Worm (Caenorhabditis elegans) whole organism, late embryonic: ENCODE data around the gene W01B6.4.
"Not testable (repeated sequence)": the region's sequence is repeated elsewhere in the genome, so short reads cannot be mapped to it uniquely, and the experiment has no call there.

Experiments used
- C38D4.7 ChIP-seq: fragments of 200-800 bp; sonication (Bioruptor generic); optimal IDR thresholded peaks from 2 replicates; lab custom pipeline; 2018; ENCODE audit warnings: mild to moderate bottlenecking, missing genetic modification characterization, moderate library complexity, missing compliant biosample characterization
- K02D7.2 ChIP-seq: sonication (generic microtip); optimal IDR thresholded peaks from 2 replicates; lab custom pipeline; 2017; ENCODE audit warnings: mild to moderate bottlenecking, missing genetic modification characterization, missing compliant biosample characterization
- T23F11.4 ChIP-seq: fragments of 200-800 bp; sonication (Bioruptor generic); optimal IDR thresholded peaks from 2 replicates; lab custom pipeline; 2018; ENCODE audit warnings: mild to moderate bottlenecking, missing genetic modification characterization, missing compliant biosample characterization
- ceh-18 ChIP-seq: sonication (generic microtip); optimal IDR thresholded peaks from 2 replicates; lab custom pipeline; 2016; ENCODE audit warnings: missing genetic modification characterization, missing compliant biosample characterization
- ceh-19 ChIP-seq: fragments of 200-800 bp; sonication (Bioruptor generic); optimal IDR thresholded peaks from 2 replicates; lab custom pipeline; 2018; ENCODE audit warnings: mild to moderate bottlenecking, missing genetic modification characterization, missing compliant biosample characterization
- ceh-2 ChIP-seq: sonication (generic microtip); optimal IDR thresholded peaks from 2 replicates; lab custom pipeline; 2016; ENCODE audit warnings: missing genotype, missing genetic modification characterization, missing compliant biosample characterization
- ceh-22 ChIP-seq: sonication (generic microtip); optimal IDR thresholded peaks from 2 replicates; lab custom pipeline; 2017; ENCODE audit warnings: missing biosample characterization, missing genetic modification characterization
- ceh-24 ChIP-seq: sonication (generic microtip); optimal IDR thresholded peaks from 2 replicates; lab custom pipeline; 2016; ENCODE audit warnings: mild to moderate bottlenecking, missing genetic modification characterization, missing compliant biosample characterization
- ceh-31 ChIP-seq: sonication (generic microtip); optimal IDR thresholded peaks from 2 replicates; lab custom pipeline; 2016; ENCODE audit warnings: missing genetic modification characterization, missing compliant biosample characterization
- ceh-34 ChIP-seq: sonication (generic microtip); optimal IDR thresholded peaks from 2 replicates; lab custom pipeline; 2016; ENCODE audit warnings: mild to moderate bottlenecking, missing genetic modification characterization, missing compliant biosample characterization
- ceh-45 ChIP-seq: fragments of 200-800 bp; sonication (Bioruptor generic); IDR thresholded peaks from 2 replicates; pipeline ENCODE4 v1.3.6; 2022; ENCODE audit warnings: missing genetic modification reagents, missing genetic modification characterization, missing compliant biosample characterization
- ceh-48 ChIP-seq: sonication (generic microtip); optimal IDR thresholded peaks from 2 replicates; lab custom pipeline; 2016; ENCODE audit warnings: missing genetic modification characterization, inconsistent platforms, missing compliant biosample characterization
- ceh-6 ChIP-seq: fragments of 200-800 bp; sonication (Bioruptor generic); optimal IDR thresholded peaks from 2 replicates; lab custom pipeline; 2018; ENCODE audit warnings: mild to moderate bottlenecking, missing genetic modification characterization, missing compliant biosample characterization
- che-1 ChIP-seq: sonication (generic microtip); optimal IDR thresholded peaks from 2 replicates; lab custom pipeline; 2016; ENCODE audit warnings: mild to moderate bottlenecking, missing genetic modification characterization, missing compliant biosample characterization
- eyg-1 ChIP-seq: sonication (generic microtip); optimal IDR thresholded peaks from 2 replicates; lab custom pipeline; 2016; ENCODE audit warnings: missing genotype, missing genetic modification characterization, missing compliant biosample characterization
- fax-1 ChIP-seq: sonication (generic microtip); optimal IDR thresholded peaks from 2 replicates; lab custom pipeline; 2016; ENCODE audit warnings: missing genotype, missing genetic modification characterization, missing compliant biosample characterization
- fkh-10 ChIP-seq: fragments of 150-350 bp; optimal IDR thresholded peaks from 2 replicates; lab custom pipeline; 2014; ENCODE audit warnings: missing biosample characterization, missing genetic modification reagents, missing genetic modification characterization
- hlh-13 ChIP-seq: fragments of 200-800 bp; sonication (Bioruptor generic); optimal IDR thresholded peaks from 2 replicates; lab custom pipeline; 2018; ENCODE audit warnings: mild to moderate bottlenecking, missing genetic modification characterization, missing compliant biosample characterization
- hlh-6 ChIP-seq: sonication (generic microtip); optimal IDR thresholded peaks from 2 replicates; lab custom pipeline; 2016; ENCODE audit warnings: missing genotype, missing genetic modification characterization, missing compliant biosample characterization
- lin-11 ChIP-seq: fragments of 200-800 bp; sonication (Bioruptor generic); optimal IDR thresholded peaks from 2 replicates; lab custom pipeline; 2018; ENCODE audit warnings: mild to moderate bottlenecking, missing genetic modification characterization, missing compliant biosample characterization
- mec-3 ChIP-seq: sonication (generic microtip); optimal IDR thresholded peaks from 2 replicates; lab custom pipeline; 2016; ENCODE audit warnings: borderline replicate concordance, missing genetic modification characterization, missing compliant biosample characterization
- nfya-1 ChIP-seq: sonication (generic microtip); optimal IDR thresholded peaks from 2 replicates; lab custom pipeline; 2017; ENCODE audit warnings: missing genetic modification characterization, mild to moderate bottlenecking, missing compliant biosample characterization, antibody characterized with exemption, moderate library complexity
- nhr-11 ChIP-seq: fragments of 150-350 bp; optimal IDR thresholded peaks from 2 replicates; lab custom pipeline; 2014; ENCODE audit warnings: missing biosample characterization, missing genetic modification characterization
- nhr-232 ChIP-seq: sonication (generic microtip); optimal IDR thresholded peaks from 2 replicates; lab custom pipeline; 2016; ENCODE audit warnings: missing genetic modification characterization, missing compliant biosample characterization
- odd-2 ChIP-seq: sonication (generic microtip); optimal IDR thresholded peaks from 2 replicates; lab custom pipeline; 2017; ENCODE audit warnings: antibody characterized with exemption, mild to moderate bottlenecking, missing genetic modification characterization, missing compliant biosample characterization
- pag-3 ChIP-seq: sonication (generic microtip); optimal IDR thresholded peaks from 2 replicates; lab custom pipeline; 2016; ENCODE audit warnings: missing compliant biosample characterization, missing genetic modification characterization, borderline replicate concordance
- pax-1 ChIP-seq: fragments of 150-350 bp; optimal IDR thresholded peaks from 2 replicates; lab custom pipeline; 2014; ENCODE audit warnings: missing biosample characterization, missing genetic modification characterization
- pha-2 ChIP-seq: sonication (generic microtip); optimal IDR thresholded peaks from 2 replicates; lab custom pipeline; 2017; ENCODE audit warnings: mild to moderate bottlenecking, missing genetic modification characterization, missing compliant biosample characterization
- pha-4 ChIP-seq: fragments of 150-350 bp; optimal IDR thresholded peaks from 2 replicates; lab custom pipeline; 2018; ENCODE audit warnings: missing biosample characterization, missing genetic modification reagents, missing genetic modification characterization
- pqm-1 ChIP-seq: sonication (generic microtip); optimal IDR thresholded peaks from 2 replicates; lab custom pipeline; 2016; ENCODE audit warnings: missing genetic modification characterization, missing compliant biosample characterization
- pros-1 ChIP-seq: fragments of 150-350 bp; optimal IDR thresholded peaks from 2 replicates; lab custom pipeline; 2014; ENCODE audit warnings: missing biosample characterization, missing genetic modification reagents, missing genetic modification characterization
- ref-2 ChIP-seq: sonication (generic microtip); optimal IDR thresholded peaks from 2 replicates; lab custom pipeline; 2016; ENCODE audit warnings: missing genetic modification characterization, missing compliant biosample characterization
- rnt-1 ChIP-seq: sonication (generic microtip); optimal IDR thresholded peaks from 2 replicates; lab custom pipeline; 2016; ENCODE audit warnings: missing genetic modification characterization, missing compliant biosample characterization
- ttx-3 ChIP-seq: sonication (generic microtip); optimal IDR thresholded peaks from 2 replicates; lab custom pipeline; 2016; ENCODE audit warnings: missing genetic modification reagents, missing genetic modification characterization, missing compliant biosample characterization
- unc-3 ChIP-seq, 2 experiments: fragments of 200-800 bp in 1 of 2; sonication (Bioruptor generic) in 1 of 2; sonication (generic microtip) in 1 of 2; conservative IDR thresholded peaks in 1 of 2; optimal IDR thresholded peaks in 1 of 2; 2 replicates each; pipeline versions ENCODE4 v1.3.6 to Lab custom; 2016 to 2022; ENCODE audit warnings: missing compliant biosample characterization in 2 of 2, missing genetic modification characterization in 2 of 2, missing genetic modification reagents in 1 of 2
- unc-42 ChIP-seq: sonication (generic microtip); optimal IDR thresholded peaks from 2 replicates; lab custom pipeline; 2016; ENCODE audit warnings: missing genotype, missing genetic modification characterization, missing compliant biosample characterization
- unc-55 ChIP-seq: sonication (generic microtip); optimal IDR thresholded peaks from 2 replicates; lab custom pipeline; 2017; ENCODE audit warnings: missing biosample characterization, missing genetic modification reagents, missing genetic modification characterization

The W01B6.4 gene

DNA sequence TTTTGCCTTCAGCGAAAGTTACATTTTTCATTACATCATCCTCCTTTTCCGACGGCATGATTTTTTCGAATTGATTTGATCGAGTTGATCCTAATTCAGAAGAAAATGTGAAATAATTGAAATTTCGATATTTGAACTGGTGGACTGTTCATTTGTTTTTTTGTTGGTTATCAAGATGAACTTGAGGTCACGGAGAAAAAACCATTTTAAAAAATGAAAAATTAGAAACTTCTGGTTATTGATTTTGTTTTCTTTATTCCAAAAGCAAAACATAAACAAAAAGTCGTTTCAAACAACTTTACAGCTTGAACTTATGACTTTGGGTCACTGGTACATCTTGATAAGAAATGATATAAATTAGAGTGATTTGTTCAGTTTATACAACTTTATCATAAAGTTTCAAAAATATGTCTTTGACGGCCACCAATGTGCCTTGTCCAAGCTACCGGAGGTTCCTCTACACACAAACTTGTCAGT is at the start of gene W01B6.4, which contains the start of gene ttbk-4:
TSS of gene W01B6.4 (plus strand) at position 427 of the 477 bp plus-strand sequence.
TSS of gene ttbk-4 (minus strand) at position 101 of the 477 bp plus-strand sequence.
- TF ChIP-seq pha-4 (no peak), fkh-10 (GFP tag; lab: Kevin White, UChicago) (no peak), ref-2 (tag; lab: Kevin White, UChicago) (no peak), K02D7.2 (tag; lab: Kevin White, UChicago) (no peak), pros-1 (tag; lab: Kevin White, UChicago) (no peak), rnt-1 (no peak), ceh-18 (no peak), pha-2 (tag; lab: Kevin White, UChicago) (no peak), ceh-6 (no peak), lin-11 (tag; lab: Kevin White, UChicago) (no peak)

DNA sequence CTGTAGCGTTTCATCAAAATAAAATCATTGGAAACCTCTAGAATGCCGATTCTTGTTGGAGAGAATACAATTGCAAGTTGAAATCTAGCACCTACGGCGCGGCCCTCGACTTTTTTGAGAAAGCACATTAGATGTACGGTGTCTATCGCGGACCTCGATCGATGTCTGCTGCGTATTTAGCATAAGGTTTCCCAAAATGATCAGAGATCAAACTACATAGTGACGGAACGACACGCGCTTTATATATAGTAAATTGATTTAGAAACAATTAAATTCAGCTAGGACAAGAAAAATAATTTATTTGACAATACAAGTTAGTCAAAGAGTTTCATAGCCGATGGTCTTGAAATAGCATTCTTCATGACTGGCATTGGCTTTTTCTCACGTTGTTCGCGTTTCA is 49.1 kb upstream of the W01B6.4 start:
- no peak for TF ChIP-seq ceh-31 (tag; lab: Kevin White, UChicago)
- TF ChIP-seq unc-55: no peak
- no peak for TF ChIP-seq C38D4.7 (GFP tag; lab: Kevin White, UChicago)
- TF ChIP-seq ceh-22 (tag; lab: Kevin White, UChicago): no peak
- TF ChIP-seq ceh-34 (tag; lab: Kevin White, UChicago): no peak
- no peak for TF ChIP-seq ceh-2
- no peak for TF ChIP-seq unc-3 (GFP tag; conservative IDR thresholded peaks at IDR 0.05; lab: Robert Waterston, UW)
- TF ChIP-seq unc-3 (tag; optimal IDR thresholded peaks at IDR 0.05; lab: Kevin White, UChicago): no peak
- no peak for TF ChIP-seq unc-42 (tag; lab: Kevin White, UChicago)

DNA sequence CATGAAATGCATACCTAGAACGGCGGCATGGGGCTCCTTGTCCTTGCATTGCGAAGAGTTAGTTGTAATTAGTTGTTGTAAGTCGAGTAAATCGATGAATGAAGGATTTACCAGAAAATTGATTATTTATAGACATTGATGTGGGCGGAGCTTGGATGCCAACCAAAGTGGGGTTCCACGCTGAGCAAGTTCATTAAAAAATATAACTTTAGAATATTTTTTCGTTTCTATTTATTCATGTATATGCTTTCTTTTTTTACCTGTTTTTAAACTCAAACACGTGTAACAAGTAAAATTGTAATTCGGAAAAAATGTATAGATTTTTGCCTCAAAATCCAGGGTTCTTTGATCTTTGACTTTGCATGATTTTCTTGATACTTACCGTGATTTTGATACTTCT is 47.7 kb upstream of the W01B6.4 start, which contains the start of gene gipc-2:
TSS of gene gipc-2 (minus strand) at position 101 of the 400 bp plus-strand sequence.
- TF ChIP-seq ceh-2 (no peak), mec-3 (no peak), nhr-232 (tag; lab: Kevin White, UChicago) (no peak), ceh-24 (no peak), ceh-19 (GFP tag; lab: Kevin White, UChicago) (no peak), nfya-1 (tag; lab: Kevin White, UChicago) (no peak), nhr-11 (tag; lab: Kevin White, UChicago) (no peak), unc-3 (GFP tag; conservative IDR thresholded peaks at IDR 0.05; lab: Robert Waterston, UW) (no peak), unc-3 (tag; optimal IDR thresholded peaks at IDR 0.05; lab: Kevin White, UChicago) (no peak), pha-2 (tag; lab: Kevin White, UChicago) (no peak), pqm-1 (tag; lab: Kevin White, UChicago) (no peak), pax-1 (tag; lab: Kevin White, UChicago) (no peak), hlh-13 (GFP tag; lab: Kevin White, UChicago) (no peak), ceh-48 (tag; lab: Kevin White, UChicago) (no peak), T23F11.4 (GFP tag; lab: Kevin White, UChicago) (no peak), odd-2 (tag; lab: Kevin White, UChicago) (no peak), che-1 (tag; lab: Kevin White, UChicago) (no peak)

DNA sequence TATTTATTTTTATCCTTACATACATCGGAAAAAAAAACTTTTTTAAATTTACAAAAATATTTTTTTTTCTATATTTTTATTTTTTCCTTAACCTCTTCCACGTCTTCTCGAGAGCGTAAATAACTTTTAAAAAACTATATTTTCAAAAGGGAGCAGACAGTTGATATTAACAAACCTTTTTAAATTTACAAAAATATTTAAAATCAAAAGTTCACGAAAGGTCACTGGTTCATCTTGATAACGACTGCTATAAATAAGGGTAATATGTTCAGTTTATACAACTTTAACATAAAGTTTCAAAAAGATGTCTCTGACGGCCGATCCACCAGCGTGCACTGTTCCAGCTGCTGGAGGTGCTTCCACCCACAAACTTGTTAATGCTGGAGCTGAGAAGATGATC is 46.5 kb upstream of the W01B6.4 start, which contains the start of the genes F44D12.16 and msd-2:
TSS of gene F44D12.16 (plus strand) at position 301 of the 400 bp plus-strand sequence.
TSS of gene msd-2 (plus strand) at position 305 of the 400 bp plus-strand sequence.
- not testable (repeated sequence) for TF ChIP-seq nhr-11 (tag; lab: Kevin White, UChicago); hlh-13 (GFP tag; lab: Kevin White, UChicago); ttx-3 (tag; lab: Kevin White, UChicago)
- TF ChIP-seq, all 69 proteins: peak for 0; not testable (repeated sequence) for 69

ce11 chrIV:10033053-10033452 is 42.2 kb upstream of the W01B6.4 start, which contains the start of gene F44D12.6:
F44D12.6 (plus strand) TSS chrIV:10033353.
- TF ChIP-seq eyg-1 (tag; lab: Kevin White, UChicago) (no peak), pha-4 (no peak), pax-1 (tag; lab: Kevin White, UChicago) (no peak), pag-3 (tag; lab: Kevin White, UChicago) (no peak), fax-1 (tag; lab: Kevin White, UChicago) (no peak), fkh-10 (GFP tag; lab: Kevin White, UChicago) (no peak), hlh-6 (tag; lab: Kevin White, UChicago) (no peak), nhr-11 (tag; lab: Kevin White, UChicago) (no peak), C38D4.7 (GFP tag; lab: Kevin White, UChicago) (no peak), ceh-31 (tag; lab: Kevin White, UChicago) (no peak), nfya-1 (tag; lab: Kevin White, UChicago) (no peak), ceh-45 (no peak), pqm-1 (tag; lab: Kevin White, UChicago) (no peak)
